Worm (Caenorhabditis elegans) whole organism, young adult: Measurements from ENCODE around the gene R10F2.5.

Source experiments
- C06A6.2 ChIP-seq: fragments of 200-800 bp; sonication (Bioruptor generic); conservative IDR thresholded peaks from 2 replicates; pipeline ENCODE4 v1.3.6; 2022; ENCODE audit warnings: missing genetic modification characterization, missing compliant biosample characterization
- F10E7.11 ChIP-seq: sonication (generic microtip); optimal IDR thresholded peaks from 2 replicates; lab custom pipeline; 2017; ENCODE audit warnings: mild to moderate bottlenecking, missing genetic modification characterization, moderate library complexity, missing compliant biosample characterization
- F22D6.2 ChIP-seq: sonication (generic microtip); optimal IDR thresholded peaks from 2 replicates; lab custom pipeline; 2016; ENCODE audit warnings: mild to moderate bottlenecking, missing genetic modification characterization, missing compliant biosample characterization
- F23B12.7 ChIP-seq: sonication (generic microtip); optimal IDR thresholded peaks from 2 replicates; lab custom pipeline; 2017; ENCODE audit warnings: missing genetic modification characterization, mild to moderate bottlenecking, missing compliant biosample characterization, antibody characterized with exemption, moderate library complexity; ENCODE audit not compliant: insufficient read depth
- F39B2.1 ChIP-seq: fragments of 200-800 bp; sonication (Bioruptor generic); IDR thresholded peaks from 2 replicates; pipeline ENCODE4 v1.3.6; 2022; ENCODE audit warnings: missing genetic modification reagents, missing genetic modification characterization, missing compliant biosample characterization
- F49E8.2 ChIP-seq: sonication (generic microtip); optimal IDR thresholded peaks from 3 replicates; lab custom pipeline; 2017; ENCODE audit warnings: missing genetic modification characterization, mild to moderate bottlenecking, missing compliant biosample characterization, antibody characterized with exemption, moderate library complexity; ENCODE audit not compliant: insufficient read depth
- F52B5.7 ChIP-seq: sonication (generic microtip); optimal IDR thresholded peaks from 2 replicates; lab custom pipeline; 2016; ENCODE audit warnings: mild to moderate bottlenecking, missing genetic modification characterization, missing compliant biosample characterization
- F57A8.1 ChIP-seq: fragments of 200-800 bp; sonication (Bioruptor generic); optimal IDR thresholded peaks from 2 replicates; lab custom pipeline; 2018; ENCODE audit warnings: mild to moderate bottlenecking, missing genetic modification characterization, moderate library complexity, missing compliant biosample characterization
- T26A5.8 ChIP-seq: sonication (generic microtip); optimal IDR thresholded peaks from 2 replicates; lab custom pipeline; 2016; ENCODE audit warnings: missing genetic modification characterization, missing compliant biosample characterization
- akir-1 ChIP-seq: fragments of 200-800 bp; sonication (Bioruptor generic); optimal IDR thresholded peaks from 2 replicates; lab custom pipeline; 2018; ENCODE audit warnings: mild to moderate bottlenecking, missing genetic modification characterization, moderate library complexity, missing compliant biosample characterization
- aptf-3 ChIP-seq: fragments of 200-800 bp; sonication (Bioruptor generic); IDR thresholded peaks from 2 replicates; pipeline ENCODE4 v1.3.6; 2022; ENCODE audit warnings: missing genetic modification characterization, missing compliant biosample characterization
- athp-1 ChIP-seq: sonication (generic microtip); optimal IDR thresholded peaks from 2 replicates; lab custom pipeline; 2017; ENCODE audit warnings: mild to moderate bottlenecking, missing genetic modification characterization, missing compliant biosample characterization
- cebp-1 ChIP-seq, 2 experiments: fragments of 200-800 bp in 1 of 2; sonication (Bioruptor generic) in 1 of 2; sonication (generic microtip) in 1 of 2; IDR thresholded peaks in 1 of 2; optimal IDR thresholded peaks in 1 of 2; 2 replicates each; pipeline versions ENCODE4 v1.3.6 to Lab custom; 2017 to 2022; ENCODE audit warnings: missing compliant biosample characterization in 2 of 2, missing genetic modification characterization in 2 of 2, mild to moderate bottlenecking in 1 of 2, missing genetic modification reagents in 1 of 2, moderate library complexity in 1 of 2
- cebp-2 ChIP-seq: fragments of 200-800 bp; sonication (Bioruptor generic); IDR thresholded peaks from 2 replicates; pipeline ENCODE4 v1.3.6; 2022; ENCODE audit warnings: missing genetic modification characterization, missing compliant biosample characterization
- ceh-100 ChIP-seq: fragments of 200-800 bp; sonication (Bioruptor generic); IDR thresholded peaks from 2 replicates; pipeline ENCODE4 v1.3.6; 2022; ENCODE audit warnings: missing genetic modification reagents, missing genetic modification characterization, missing compliant biosample characterization
- die-1 ChIP-seq: sonication (generic microtip); optimal IDR thresholded peaks from 2 replicates; lab custom pipeline; 2016; ENCODE audit warnings: missing genotype, mild to moderate bottlenecking, missing genetic modification characterization, missing compliant biosample characterization
- dox-1 ChIP-seq: fragments of 200-800 bp; sonication (Bioruptor generic); IDR thresholded peaks from 2 replicates; pipeline ENCODE4 v1.3.6; 2022; ENCODE audit warnings: missing genetic modification reagents, missing genetic modification characterization, missing compliant biosample characterization
- dpff-1 ChIP-seq: sonication (generic microtip); optimal IDR thresholded peaks from 2 replicates; lab custom pipeline; 2017; ENCODE audit warnings: mild to moderate bottlenecking, missing genetic modification characterization, missing compliant biosample characterization
- dpl-1 ChIP-seq: fragments of 150-350 bp; optimal IDR thresholded peaks from 2 replicates; lab custom pipeline; 2014; ENCODE audit warnings: missing biosample characterization, missing genetic modification reagents, missing genetic modification characterization
- efl-1 ChIP-seq: fragments of 150-350 bp; optimal IDR thresholded peaks from 2 replicates; lab custom pipeline; 2014; ENCODE audit warnings: missing biosample characterization, missing genetic modification reagents, missing genetic modification characterization
- ekl-4 ChIP-seq: fragments of 200-800 bp; sonication (Bioruptor generic); IDR thresholded peaks from 2 replicates; pipeline ENCODE4 v1.3.6; 2022; ENCODE audit warnings: missing genetic modification reagents, missing genetic modification characterization, missing compliant biosample characterization
- fkh-3 ChIP-seq: sonication (generic microtip); optimal IDR thresholded peaks from 2 replicates; lab custom pipeline; 2016; ENCODE audit warnings: mild to moderate bottlenecking, missing genetic modification characterization, missing compliant biosample characterization
- gei-17 ChIP-seq: fragments of 200-800 bp; sonication (Bioruptor generic); optimal IDR thresholded peaks from 2 replicates; lab custom pipeline; 2018; ENCODE audit warnings: mild to moderate bottlenecking, missing genetic modification characterization, missing compliant biosample characterization
- let-526 ChIP-seq: fragments of 200-800 bp; sonication (Bioruptor generic); IDR thresholded peaks from 2 replicates; pipeline ENCODE4 v1.3.6; 2022; ENCODE audit warnings: missing genetic modification reagents, missing genetic modification characterization, missing compliant biosample characterization
- lin-40 ChIP-seq: sonication (generic microtip); optimal IDR thresholded peaks from 2 replicates; lab custom pipeline; 2016; ENCODE audit warnings: missing genetic modification characterization, mild to moderate bottlenecking, missing compliant biosample characterization, missing genotype, missing genetic modification reagents
- lin-54 ChIP-seq: fragments of 200-800 bp; sonication (Bioruptor generic); optimal IDR thresholded peaks from 2 replicates; lab custom pipeline; 2018; ENCODE audit warnings: mild to moderate bottlenecking, missing genetic modification characterization, missing compliant biosample characterization
- madf-6 ChIP-seq: fragments of 200-800 bp; sonication (Bioruptor generic); IDR thresholded peaks from 2 replicates; pipeline ENCODE4 v1.3.6; 2022; ENCODE audit warnings: missing genetic modification reagents, missing genetic modification characterization, missing compliant biosample characterization
- mxl-1 ChIP-seq: sonication (generic microtip); optimal IDR thresholded peaks from 2 replicates; lab custom pipeline; 2016; ENCODE audit warnings: missing genetic modification characterization, missing compliant biosample characterization
- pbrm-1 ChIP-seq: fragments of 200-800 bp; sonication (Bioruptor generic); IDR thresholded peaks from 2 replicates; pipeline ENCODE4 v1.3.6; 2022; ENCODE audit warnings: missing genetic modification reagents, missing genetic modification characterization, missing compliant biosample characterization
- rec-8 ChIP-seq, 2 experiments: sonication (generic microtip); optimal IDR thresholded peaks; 2 replicates each; lab custom pipeline; 2016; ENCODE audit warnings: mild to moderate bottlenecking in 2 of 2, missing genetic modification characterization in 2 of 2, missing genetic modification reagents in 2 of 2, missing genotype in 2 of 2, missing biosample characterization in 1 of 2, missing compliant biosample characterization in 1 of 2, moderate library complexity in 1 of 2
- sea-2 ChIP-seq: fragments of 200-800 bp; sonication (Bioruptor generic); IDR thresholded peaks from 2 replicates; pipeline ENCODE4 v1.3.6; 2022; ENCODE audit warnings: missing genetic modification characterization, missing compliant biosample characterization
- snpc-3.4 ChIP-seq: sonication (generic microtip); optimal IDR thresholded peaks from 2 replicates; lab custom pipeline; 2017; ENCODE audit warnings: missing genetic modification characterization, mild to moderate bottlenecking, missing compliant biosample characterization, antibody characterized with exemption, moderate library complexity, missing genotype, missing genetic modification reagents
- snpc-4 ChIP-seq, 5 experiments: fragments of 150-350 bp in 1 of 5; sonication (generic microtip) in 4 of 5; optimal IDR thresholded peaks; 2 replicates each; lab custom pipeline; 2014 to 2018; ENCODE audit warnings: missing genetic modification characterization in 5 of 5, missing biosample characterization in 3 of 5, antibody characterized with exemption in 2 of 5, mild to moderate bottlenecking in 2 of 5, missing compliant biosample characterization in 2 of 5, missing genotype in 2 of 5, moderate library complexity in 2 of 5, missing genetic modification reagents in 1 of 5
- sptf-2 ChIP-seq: fragments of 200-800 bp; sonication (Bioruptor generic); optimal IDR thresholded peaks from 2 replicates; lab custom pipeline; 2018; ENCODE audit warnings: mild to moderate bottlenecking, missing genetic modification characterization, missing compliant biosample characterization
- tbp1 ChIP-seq: fragments of 200-800 bp; sonication (Bioruptor generic); optimal IDR thresholded peaks from 2 replicates; lab custom pipeline; 2018; ENCODE audit warnings: mild to moderate bottlenecking, missing genetic modification characterization, missing compliant biosample characterization
- tlf-1 ChIP-seq: fragments of 200-800 bp; sonication (Bioruptor generic); optimal IDR thresholded peaks from 2 replicates; lab custom pipeline; 2018; ENCODE audit warnings: mild to moderate bottlenecking, missing genetic modification characterization, missing compliant biosample characterization
- unc-130 ChIP-seq: sonication (generic microtip); optimal IDR thresholded peaks from 2 replicates; lab custom pipeline; 2016; ENCODE audit warnings: missing genetic modification reagents, missing genetic modification characterization, missing compliant biosample characterization
- xnd-1 ChIP-seq: sonication (generic microtip); optimal IDR thresholded peaks from 2 replicates; lab custom pipeline; 2016; ENCODE audit warnings: missing genotype, missing genetic modification reagents, missing genetic modification characterization, missing compliant biosample characterization
- zfh-2 ChIP-seq: fragments of 200-800 bp; sonication (Bioruptor generic); conservative IDR thresholded peaks from 2 replicates; pipeline ENCODE4 v1.3.6; 2022; ENCODE audit warnings: missing genetic modification reagents, missing genetic modification characterization, missing compliant biosample characterization
- zim-3 ChIP-seq: sonication (generic microtip); optimal IDR thresholded peaks from 2 replicates; lab custom pipeline; 2017; ENCODE audit warnings: mild to moderate bottlenecking, missing genetic modification characterization, moderate library complexity, missing compliant biosample characterization
- ztf-25 ChIP-seq: fragments of 200-800 bp; sonication (Bioruptor generic); IDR thresholded peaks from 2 replicates; pipeline ENCODE4 v1.3.6; 2022; ENCODE audit warnings: missing genetic modification reagents, missing genetic modification characterization, missing compliant biosample characterization
- ztf-26 ChIP-seq: sonication (generic microtip); optimal IDR thresholded peaks from 2 replicates; lab custom pipeline; 2017; ENCODE audit warnings: missing genetic modification characterization, missing compliant biosample characterization
- ztf-3 ChIP-seq: fragments of 200-800 bp; sonication (Bioruptor generic); optimal IDR thresholded peaks from 2 replicates; lab custom pipeline; 2018; ENCODE audit warnings: mild to moderate bottlenecking, missing genetic modification characterization, missing compliant biosample characterization

The R10F2.5 gene

DNA sequence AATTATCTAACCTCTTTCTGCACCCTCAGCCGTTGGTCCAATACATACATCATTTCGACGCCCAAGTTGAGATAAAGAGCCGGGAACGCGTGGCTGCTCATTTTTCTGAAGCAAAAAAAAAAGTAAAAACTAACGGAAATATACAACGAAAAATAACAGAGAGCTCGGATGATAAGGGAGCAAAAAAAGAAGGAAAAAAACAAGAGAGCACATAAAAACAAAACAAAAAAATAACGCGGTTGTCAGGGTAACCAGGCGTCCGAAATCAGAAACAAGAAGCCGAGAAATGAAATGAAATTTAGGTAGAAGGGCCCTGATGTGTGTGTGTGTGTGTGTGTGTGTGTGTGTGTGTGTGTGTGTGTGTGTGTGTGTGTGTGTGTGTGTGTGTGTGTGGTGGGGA lies at the start of gene R10F2.5:
Gene R10F2.5 (minus strand): TSS at position 101 of the 400 bp plus-strand sequence.
- no peak for TF ChIP-seq F52B5.7
- TF ChIP-seq snpc-3.4 (tag; lab: Kevin White, UChicago): no peak
- TF ChIP-seq dpl-1 (GFP tag; lab: Kevin White, UChicago): no peak
- TF ChIP-seq F22D6.2 (tag; lab: Kevin White, UChicago): no peak
- TF ChIP-seq die-1: no peak
- TF ChIP-seq C06A6.2 (GFP tag; lab: Robert Waterston, UW): no peak
- TF ChIP-seq efl-1 (GFP tag; lab: Kevin White, UChicago): no peak
- TF ChIP-seq F23B12.7 (tag; lab: Kevin White, UChicago): no peak
- no peak for TF ChIP-seq ceh-100 (GFP tag; lab: Robert Waterston, UW)
- TF ChIP-seq F10E7.11: no peak
- TF ChIP-seq unc-130 (GFP tag; lab: Kevin White, UChicago): no peak

DNA sequence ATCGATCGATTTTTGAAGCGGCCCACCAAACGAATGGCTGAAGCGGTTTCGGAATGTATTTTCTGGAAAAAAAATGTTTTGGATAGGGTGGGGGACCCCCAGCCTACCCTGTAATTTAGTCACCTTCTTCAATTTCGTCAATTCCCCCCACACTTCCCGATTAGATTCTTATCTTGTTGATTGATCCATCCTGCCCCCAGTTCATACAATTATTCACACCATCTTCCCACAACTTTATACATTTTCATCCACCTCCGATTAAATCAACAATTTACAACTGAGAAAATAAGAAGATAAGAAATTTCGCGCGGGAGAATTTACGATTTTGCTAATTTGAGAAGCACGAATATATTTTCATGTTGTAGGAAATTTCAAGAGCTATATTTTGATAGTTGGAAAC lies 48.4 kb upstream of the R10F2.5 start:
- TF ChIP-seq ztf-26 (tag; lab: Kevin White, UChicago) (no peak), lin-54 (GFP tag; lab: Kevin White, UChicago) (no peak), ekl-4 (no peak), sptf-2 (GFP tag; lab: Kevin White, UChicago) (no peak), F49E8.2 (tag; lab: Kevin White, UChicago) (no peak), rec-8 (tag; optimal IDR thresholded peaks at IDR 0.05; lab: Kevin White, UChicago) (no peak), akir-1 (GFP tag; lab: Kevin White, UChicago) (no peak), dpff-1 (tag; lab: Kevin White, UChicago) (no peak), snpc-3.4 (tag; lab: Kevin White, UChicago) (no peak), ceh-100 (GFP tag; lab: Robert Waterston, UW) (no peak), tbp1 (no peak), dpl-1 (GFP tag; lab: Kevin White, UChicago) (no peak), tlf-1 (GFP tag; lab: Kevin White, UChicago) (no peak), sea-2 (no peak), zim-3 (no peak)
- TF ChIP-seq, all 124 proteins: peak for 0

DNA sequence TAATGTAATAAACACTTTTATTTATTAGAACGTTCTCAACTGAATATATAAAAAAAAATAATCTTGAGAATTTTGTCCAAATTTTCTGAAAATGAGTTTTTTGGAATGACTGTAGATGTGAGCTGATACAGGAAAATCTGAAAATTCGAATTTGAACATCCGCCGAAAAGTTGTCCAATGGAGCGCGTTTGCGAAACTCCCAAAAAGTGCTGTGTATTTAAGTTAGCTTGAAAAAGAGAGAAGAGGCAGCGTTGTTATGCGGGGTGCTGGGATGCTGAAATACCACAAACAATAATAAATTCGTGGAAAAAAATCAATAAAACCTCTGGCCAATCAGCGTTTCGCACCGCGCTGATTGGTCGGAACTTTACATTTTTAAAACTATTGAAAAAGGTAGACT lies 45.7 kb upstream of the R10F2.5 start:
- TF ChIP-seq aptf-3 (GFP tag; lab: Robert Waterston, UW): no peak
- TF ChIP-seq F39B2.1 (GFP tag; lab: Robert Waterston, UW): no peak
- TF ChIP-seq dox-1 (GFP tag; lab: Robert Waterston, UW): no peak
- no peak for TF ChIP-seq xnd-1 (tag; lab: Kevin White, UChicago)
- no peak for TF ChIP-seq ztf-25 (GFP tag; lab: Robert Waterston, UW)
- TF ChIP-seq ztf-3: no peak
- TF ChIP-seq lin-40: no peak
- no peak for TF ChIP-seq F57A8.1 (GFP tag; lab: Kevin White, UChicago)
- TF ChIP-seq let-526 (GFP tag; lab: Robert Waterston, UW): no peak
- TF ChIP-seq dpl-1 (GFP tag; lab: Kevin White, UChicago): no peak

DNA sequence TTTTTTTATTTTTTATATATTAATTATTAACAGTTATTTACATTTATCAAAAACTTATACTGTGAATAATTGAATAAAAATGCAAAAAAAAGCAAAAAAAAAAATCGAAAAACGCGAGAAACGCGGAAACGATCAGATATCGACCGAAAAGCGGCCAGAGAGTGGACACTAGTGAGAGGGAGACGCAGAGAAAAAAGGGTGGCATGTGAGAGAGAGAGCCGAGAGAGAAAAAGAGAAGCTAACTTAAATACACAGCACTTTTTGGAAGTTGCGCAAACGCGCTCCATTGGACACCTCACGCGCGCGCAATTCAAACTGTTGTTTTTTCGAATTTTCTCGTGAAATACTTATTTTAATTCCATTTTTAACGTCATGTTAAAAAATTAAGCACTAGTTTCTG lies 41.9 kb upstream of the R10F2.5 start:
- TF ChIP-seq T26A5.8 (tag; lab: Kevin White, UChicago) (no peak), snpc-4 (GFP tag; optimal IDR thresholded peaks at IDR 0.05; lab: Kevin White, UChicago) (no peak), snpc-4 (tag; optimal IDR thresholded peaks at IDR 0.05; lab: Kevin White, UChicago) (no peak), cebp-2 (GFP tag; lab: Robert Waterston, UW) (no peak), pbrm-1 (GFP tag; lab: Robert Waterston, UW) (peak; percentile 65), efl-1 (GFP tag; lab: Kevin White, UChicago) (peak; percentile 57), mxl-1 (tag; lab: Kevin White, UChicago) (no peak), aptf-3 (GFP tag; lab: Robert Waterston, UW) (no peak), lin-54 (GFP tag; lab: Kevin White, UChicago) (peak; percentile 81), fkh-3 (tag; lab: Kevin White, UChicago) (no peak), athp-1 (tag; lab: Kevin White, UChicago) (peak; percentile 51), gei-17 (GFP tag; lab: Kevin White, UChicago) (no peak), cebp-1 (GFP tag; IDR thresholded peaks at IDR 0.05; lab: Robert Waterston, UW) (no peak), cebp-1 (tag; optimal IDR thresholded peaks at IDR 0.05; lab: Kevin White, UChicago) (peak; percentile 77), madf-6 (GFP tag; lab: Robert Waterston, UW) (peak; percentile 25; the same call in 1 of the 2 replicates), tbp1 (peak; percentile 51), zfh-2 (GFP tag; lab: Robert Waterston, UW) (peak; percentile 76), C06A6.2 (GFP tag; lab: Robert Waterston, UW) (peak; percentile 56; the same call in 1 of the 2 replicates)
